Worm (Caenorhabditis elegans): ENCODE measurements around the gene rpl-5.

- TF ChIP-seq F44E2.7 (GFP tag; IDR thresholded peaks at IDR 0.05) (no peak), jun-1 (tag; optimal IDR thresholded peaks at IDR 0.05) (no peak)
Measured at ce11 chrII:8529176-8529698, 40.5 kb upstream of the rpl-5 start.
